Fruit fly (Drosophila melanogaster) whole organism, prepupa: ENCODE results near the gene CG33191.

ENCODE experiments used
- CG10631 ChIP-seq: fragments of 200-800 bp; sonication (Bioruptor generic); optimal IDR thresholded peaks from 2 replicates; lab custom pipeline; 2016; ENCODE audit warnings: missing biosample characterization, missing genetic modification characterization
- CG10669 ChIP-seq: fragments of 200-800 bp; sonication (Bioruptor generic); optimal IDR thresholded peaks from 3 replicates; lab custom pipeline; 2018; ENCODE audit warnings: missing biosample characterization, mild to moderate bottlenecking, missing genetic modification characterization, moderate library complexity
- CG11294 ChIP-seq: fragments of 200-800 bp; sonication (Bioruptor generic); IDR thresholded peaks from 2 replicates; pipeline ENCODE4 v1.3.6; 2022; ENCODE audit warnings: missing biosample characterization, missing genetic modification characterization
- CG11762 ChIP-seq: fragments of 200-800 bp; sonication (Bioruptor generic); optimal IDR thresholded peaks from 3 replicates; lab custom pipeline; 2016; ENCODE audit warnings: missing biosample characterization, missing genetic modification characterization; ENCODE audit not compliant: insufficient read depth
- CG11902 ChIP-seq: fragments of 200-800 bp; sonication (Bioruptor generic); optimal IDR thresholded peaks from 3 replicates; lab custom pipeline; 2016; ENCODE audit warnings: missing biosample characterization, missing genetic modification characterization
- CG15336 ChIP-seq: fragments of 200-800 bp; sonication (Bioruptor generic); IDR thresholded peaks from 2 replicates; pipeline ENCODE4 v1.3.6; 2022; ENCODE audit warnings: missing biosample characterization, missing genetic modification characterization
- CG1621 ChIP-seq: fragments of 200-800 bp; sonication (Bioruptor generic); optimal IDR thresholded peaks from 3 replicates; lab custom pipeline; 2018; ENCODE audit warnings: missing biosample characterization, mild to moderate bottlenecking, missing genetic modification characterization
- CG16779 ChIP-seq: fragments of 200-800 bp; sonication (Bioruptor generic); optimal IDR thresholded peaks from 3 replicates; lab custom pipeline; 2017; ENCODE audit warnings: missing biosample characterization, mild to moderate bottlenecking, missing genetic modification characterization
- CG31627 ChIP-seq: fragments of 200-800 bp; sonication (Bioruptor generic); optimal IDR thresholded peaks from 3 replicates; lab custom pipeline; 2016; ENCODE audit warnings: missing biosample characterization, missing genetic modification characterization
- CG32006 ChIP-seq: fragments of 200-800 bp; sonication (Bioruptor generic); optimal IDR thresholded peaks from 3 replicates; lab custom pipeline; 2017; ENCODE audit warnings: missing biosample characterization, mild to moderate bottlenecking, missing genetic modification characterization
- CG3919 ChIP-seq: fragments of 200-800 bp; sonication (Bioruptor generic); optimal IDR thresholded peaks from 3 replicates; lab custom pipeline; 2016; ENCODE audit warnings: missing biosample characterization, missing genetic modification characterization
- CG4318 ChIP-seq: fragments of 200-800 bp; sonication (Bioruptor generic); optimal IDR thresholded peaks from 3 replicates; lab custom pipeline; 2017; ENCODE audit warnings: missing biosample characterization, mild to moderate bottlenecking, missing genetic modification characterization
- CG6163 ChIP-seq: fragments of 200-800 bp; sonication (Bioruptor generic); IDR thresholded peaks from 3 replicates; pipeline ENCODE4 v1.3.6; 2022; ENCODE audit warnings: missing biosample characterization, missing genetic modification characterization
- CG6276 ChIP-seq: fragments of 200-800 bp; sonication (Bioruptor generic); optimal IDR thresholded peaks from 2 replicates; lab custom pipeline; 2017; ENCODE audit warnings: missing biosample characterization, mild to moderate bottlenecking, missing genetic modification characterization
- CG6792 ChIP-seq: fragments of 200-800 bp; sonication (Bioruptor generic); optimal IDR thresholded peaks from 3 replicates; lab custom pipeline; 2016; ENCODE audit warnings: missing biosample characterization, missing genetic modification characterization
- CG8119 ChIP-seq: fragments of 200-800 bp; sonication (Bioruptor generic); IDR thresholded peaks from 3 replicates; pipeline ENCODE4 v1.3.6; 2022; ENCODE audit warnings: missing biosample characterization, missing genetic modification characterization
- CG8319 ChIP-seq: fragments of 200-800 bp; sonication (Bioruptor generic); optimal IDR thresholded peaks from 3 replicates; lab custom pipeline; 2016; ENCODE audit warnings: missing biosample characterization, missing genetic modification characterization
- CG9139 ChIP-seq: fragments of 200-800 bp; sonication (Bioruptor generic); optimal IDR thresholded peaks from 3 replicates; lab custom pipeline; 2017; ENCODE audit warnings: missing biosample characterization, mild to moderate bottlenecking, missing genetic modification characterization
- Eip75B ChIP-seq: fragments of 200-800 bp; sonication (Bioruptor generic); optimal IDR thresholded peaks from 3 replicates; lab custom pipeline; 2016; ENCODE audit warnings: missing biosample characterization, missing genetic modification characterization
- Eip78C ChIP-seq: fragments of 200-800 bp; sonication (Bioruptor generic); peaks from one replicate; lab custom pipeline; 2016; ENCODE audit warnings: missing biosample characterization, missing genetic modification characterization
- Eip93F ChIP-seq: fragments of 200-800 bp; sonication (Bioruptor generic); optimal IDR thresholded peaks from 2 replicates; lab custom pipeline; 2016; ENCODE audit warnings: missing biosample characterization, mild to moderate bottlenecking, missing genetic modification characterization
- Ets21C ChIP-seq: fragments of 200-800 bp; sonication (Bioruptor generic); optimal IDR thresholded peaks from 3 replicates; lab custom pipeline; 2016; ENCODE audit warnings: missing biosample characterization, missing genetic modification characterization
- Ets96B ChIP-seq: fragments of 200-800 bp; optimal IDR thresholded peaks from 2 replicates; lab custom pipeline; 2019; ENCODE audit warnings: missing biosample characterization, mild to moderate bottlenecking, missing genetic modification characterization, moderate library complexity
- Gug ChIP-seq: fragments of 200-800 bp; sonication (Bioruptor generic); IDR thresholded peaks from 2 replicates; pipeline ENCODE4 v1.3.6; 2022; ENCODE audit warnings: missing biosample characterization, missing genetic modification characterization
- Hr38 ChIP-seq: sonication (Bioruptor generic); optimal IDR thresholded peaks from 2 replicates; lab custom pipeline; 2016; ENCODE audit warnings: missing biosample characterization, missing genetic modification characterization
- Hr4 ChIP-seq: fragments of 200-800 bp; sonication (Bioruptor generic); optimal IDR thresholded peaks from 3 replicates; lab custom pipeline; 2016; ENCODE audit warnings: missing biosample characterization, missing genetic modification characterization
- Met ChIP-seq: fragments of 200-800 bp; sonication (Bioruptor generic); optimal IDR thresholded peaks from 3 replicates; lab custom pipeline; 2016; ENCODE audit warnings: missing biosample characterization, missing genetic modification characterization
- OdsH ChIP-seq: fragments of 200-800 bp; sonication (Bioruptor generic); optimal IDR thresholded peaks from 3 replicates; lab custom pipeline; 2016; ENCODE audit warnings: missing biosample characterization, missing genetic modification characterization
- Smox ChIP-seq: fragments of 200-800 bp; sonication (Bioruptor generic); optimal IDR thresholded peaks from 3 replicates; lab custom pipeline; 2016; ENCODE audit warnings: missing biosample characterization, missing genetic modification characterization
- Sox102F ChIP-seq: fragments of 200-800 bp; sonication (Bioruptor generic); optimal IDR thresholded peaks from 2 replicates; lab custom pipeline; 2016; ENCODE audit warnings: missing biosample characterization, mild to moderate bottlenecking, missing genetic modification characterization
- Sox14 ChIP-seq: fragments of 200-800 bp; sonication (Bioruptor generic); optimal IDR thresholded peaks from 3 replicates; lab custom pipeline; 2016; ENCODE audit warnings: missing biosample characterization, missing genetic modification characterization
- Sox15 ChIP-seq: fragments of 200-800 bp; sonication (Bioruptor generic); optimal IDR thresholded peaks from 3 replicates; lab custom pipeline; 2016; ENCODE audit warnings: missing biosample characterization, missing genetic modification characterization
- achi ChIP-seq: fragments of 200-800 bp; sonication (Bioruptor generic); optimal IDR thresholded peaks from 3 replicates; lab custom pipeline; 2016; ENCODE audit warnings: missing biosample characterization, missing genetic modification characterization
- acj6 ChIP-seq: fragments of 200-800 bp; sonication (Bioruptor generic); optimal IDR thresholded peaks from 3 replicates; lab custom pipeline; 2016; ENCODE audit warnings: missing biosample characterization, missing genetic modification characterization
- cyc ChIP-seq: fragments of 200-800 bp; sonication (Bioruptor generic); optimal IDR thresholded peaks from 3 replicates; lab custom pipeline; 2016; ENCODE audit warnings: missing biosample characterization, missing genetic modification characterization
- dac ChIP-seq: fragments of 200-800 bp; sonication (Bioruptor generic); optimal IDR thresholded peaks from 2 replicates; lab custom pipeline; 2017; ENCODE audit warnings: missing biosample characterization, mild to moderate bottlenecking, missing genetic modification characterization
- dsx ChIP-seq: fragments of 200-800 bp; optimal IDR thresholded peaks from 3 replicates; lab custom pipeline; 2019; ENCODE audit warnings: missing biosample characterization, mild to moderate bottlenecking, missing genetic modification characterization, moderate library complexity; ENCODE audit not compliant: poor library complexity, severe bottlenecking
- eg ChIP-seq: fragments of 200-800 bp; sonication (Bioruptor generic); IDR thresholded peaks from 3 replicates; pipeline ENCODE4 v1.3.6; 2022; ENCODE audit warnings: missing biosample characterization, missing genetic modification characterization
- esn ChIP-seq: fragments of 200-800 bp; sonication (Bioruptor generic); optimal IDR thresholded peaks from 2 replicates; lab custom pipeline; 2016; ENCODE audit warnings: missing biosample characterization, mild to moderate bottlenecking, missing genetic modification characterization, moderate library complexity
- fd59A ChIP-seq: fragments of 200-800 bp; sonication (Bioruptor generic); optimal IDR thresholded peaks from 2 replicates; lab custom pipeline; 2017; ENCODE audit warnings: missing biosample characterization, mild to moderate bottlenecking, missing genetic modification characterization, missing genetic modification reagents
- fkh ChIP-seq: fragments of 200-800 bp; sonication (Bioruptor generic); optimal IDR thresholded peaks from 3 replicates; lab custom pipeline; 2017; ENCODE audit warnings: missing biosample characterization, mild to moderate bottlenecking, missing genetic modification characterization, moderate library complexity
- lz ChIP-seq: fragments of 200-800 bp; sonication (Bioruptor generic); optimal IDR thresholded peaks from 3 replicates; lab custom pipeline; 2016; ENCODE audit warnings: missing biosample characterization, missing genetic modification characterization
- net ChIP-seq: fragments of 200-800 bp; sonication (Bioruptor generic); optimal IDR thresholded peaks from 3 replicates; lab custom pipeline; 2016; ENCODE audit warnings: missing biosample characterization, missing genetic modification characterization
- pdm3 ChIP-seq: fragments of 200-800 bp; sonication (Bioruptor generic); optimal IDR thresholded peaks from 3 replicates; lab custom pipeline; 2016; ENCODE audit warnings: missing biosample characterization, missing genetic modification characterization
- salr ChIP-seq, 2 experiments: fragments of 200-800 bp; sonication (Bioruptor generic); optimal IDR thresholded peaks; 3 replicates each; lab custom pipeline; 2016 to 2018; ENCODE audit warnings: missing biosample characterization in 2 of 2, missing genetic modification characterization in 2 of 2, mild to moderate bottlenecking in 1 of 2
- ss ChIP-seq, 2 experiments: fragments of 200-800 bp; sonication (Bioruptor generic); optimal IDR thresholded peaks; 2 replicates in 1 of 2; 3 replicates in 1 of 2; lab custom pipeline; 2017 to 2018; ENCODE audit warnings: mild to moderate bottlenecking in 2 of 2, missing biosample characterization in 2 of 2, missing genetic modification characterization in 2 of 2, moderate library complexity in 1 of 2
- svp ChIP-seq: fragments of 200-800 bp; sonication (Bioruptor generic); peaks from one replicate; lab custom pipeline; 2016; ENCODE audit warnings: missing biosample characterization, missing genetic modification characterization
- vri ChIP-seq: fragments of 200-800 bp; sonication (Bioruptor generic); optimal IDR thresholded peaks from 3 replicates; lab custom pipeline; 2016; ENCODE audit warnings: missing biosample characterization, mild to moderate bottlenecking, missing genetic modification characterization

Gene CG33191

DNA sequence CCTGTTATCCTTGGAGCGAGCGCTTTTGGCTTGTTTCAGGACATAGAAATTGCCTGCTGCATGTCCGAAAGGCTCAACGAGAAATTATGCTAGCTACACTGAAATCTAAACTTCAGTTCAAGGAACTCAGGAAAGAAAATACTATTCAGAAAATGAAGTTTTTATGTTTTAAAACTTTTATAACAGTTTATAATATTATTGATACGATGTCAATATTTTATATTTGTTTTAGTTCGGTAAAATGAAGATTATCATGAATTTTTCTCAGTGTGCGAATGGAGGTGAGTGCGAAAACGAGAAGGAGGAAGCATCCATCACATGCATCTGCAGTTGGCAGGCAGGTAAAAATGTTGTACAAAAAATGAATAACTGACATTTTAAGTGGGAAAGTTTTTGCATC, 33.4 kb downstream of the CG33191 start (continued):
- peak; percentile 84 for TF ChIP-seq OdsH (GFP tag; lab: Kevin White, UChicago)
- TF ChIP-seq Sox15 (GFP tag; lab: Kevin White, UChicago) = peak; percentile 68
- peak; percentile 71 for TF ChIP-seq CG11762 (GFP tag; lab: Kevin White, UChicago)
- TF ChIP-seq esn = peak; percentile 89
- TF ChIP-seq Ets21C (GFP tag; lab: Kevin White, UChicago) = peak; percentile 46
- peak; percentile 89 for TF ChIP-seq Met (GFP tag; lab: Kevin White, UChicago)
- TF ChIP-seq Eip93F (GFP tag; lab: Kevin White, UChicago) = no peak
- peak; percentile 53 for TF ChIP-seq fd59A (GFP tag; lab: Kevin White, UChicago)

DNA sequence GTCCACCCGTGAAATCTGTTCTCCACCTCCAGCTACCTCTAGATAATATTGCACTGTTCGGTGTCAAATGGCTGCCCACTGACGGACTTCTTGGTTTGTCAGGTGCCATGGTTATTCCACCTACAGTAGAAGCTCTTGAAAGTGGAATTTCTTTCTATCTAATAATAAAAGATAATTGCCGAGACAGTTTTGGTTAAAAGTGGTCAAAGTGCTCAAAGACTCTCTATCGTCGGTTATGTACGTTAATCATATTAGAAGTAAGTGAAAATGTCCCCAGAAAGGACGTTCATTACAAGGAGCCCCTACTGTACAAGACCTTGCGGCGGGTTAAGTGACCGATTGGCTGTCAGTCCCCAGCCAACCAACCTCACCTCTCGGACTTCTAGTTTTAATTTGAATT, 35.5 kb downstream of the CG33191 start:
- TF ChIP-seq CG15336 (GFP tag; lab: Robert Waterston, UW) (peak; percentile 63), CG11762 (GFP tag; lab: Kevin White, UChicago) (peak; percentile 2), Ets21C (GFP tag; lab: Kevin White, UChicago) (peak; percentile 35), pdm3 (peak; percentile 50), Met (GFP tag; lab: Kevin White, UChicago) (peak; percentile 69), salr (GFP tag; optimal IDR thresholded peaks at IDR 0.05; lab: Kevin White, UChicago) (no peak), Sox102F (GFP tag; lab: Kevin White, UChicago) (peak; percentile 64), CG1621 (tag; lab: Kevin White, UChicago) (no peak), CG11902 (GFP tag; lab: Kevin White, UChicago) (peak; percentile 31), Hr4 (peak; percentile 50), esn (peak; percentile 62), acj6 (peak; percentile 17), dsx (no peak), net (GFP tag; lab: Kevin White, UChicago) (peak; percentile 18), CG6276 (GFP tag; lab: Kevin White, UChicago) (peak; percentile 4), vri (GFP tag; lab: Kevin White, UChicago) (peak; percentile 54), fkh (GFP tag; lab: Kevin White, UChicago) (no peak), Eip93F (GFP tag; lab: Kevin White, UChicago) (no peak), Smox (GFP tag; lab: Kevin White, UChicago) (peak; percentile 61), CG6163 (GFP tag; lab: Robert Waterston, UW) (peak; percentile 70), fd59A (GFP tag; lab: Kevin White, UChicago) (no peak), cyc (GFP tag; lab: Kevin White, UChicago) (peak; percentile 47), ss (GFP tag; optimal IDR thresholded peaks at IDR 0.05; lab: Kevin White, UChicago) (no peak), CG9139 (GFP tag; lab: Kevin White, UChicago) (no peak), CG10669 (GFP tag; lab: Kevin White, UChicago) (peak; percentile 1), Gug (GFP tag; lab: Robert Waterston, UW) (no peak; the same call in 1 of the 2 replicates), Eip78C (GFP tag; lab: Kevin White, UChicago) (peak; percentile 30), Hr38 (no peak), CG6792 (GFP tag; lab: Kevin White, UChicago) (peak; percentile 59), Sox14 (GFP tag; lab: Kevin White, UChicago) (peak; percentile 73), lz (GFP tag; lab: Kevin White, UChicago) (peak; percentile 51), OdsH (GFP tag; lab: Kevin White, UChicago) (peak; percentile 38), CG11294 (GFP tag; lab: Robert Waterston, UW) (peak; percentile 38; the same call in 1 of the 2 replicates), CG10631 (peak; percentile 37), CG31627 (GFP tag; lab: Kevin White, UChicago) (peak; percentile 60), CG3919 (peak; percentile 54), dac (GFP tag; lab: Kevin White, UChicago) (no peak), CG4318 (GFP tag; lab: Kevin White, UChicago) (no peak), achi (GFP tag; lab: Kevin White, UChicago) (peak; percentile 40), CG8319 (no peak), Eip75B (GFP tag; lab: Kevin White, UChicago) (peak; percentile 43), svp (peak; percentile 84), CG8119 (peak; percentile 44; the same call in 1 of the 3 replicates), eg (GFP tag; lab: Robert Waterston, UW) (peak; percentile 72; the same call in 2 of the 3 replicates), CG16779 (no peak), CG32006 (GFP tag; lab: Kevin White, UChicago) (peak; percentile 48), Ets96B (tag; lab: Kevin White, UChicago) (peak; percentile 20)
